Worm (Caenorhabditis elegans) whole organism, L2 larva: ENCODE results near the gene F32D8.1.

Experiments
- C34F6.9 ChIP-seq: fragments of 150-350 bp; optimal IDR thresholded peaks from 2 replicates; lab custom pipeline; 2014; ENCODE audit warnings: missing biosample characterization, missing genetic modification characterization
- F13H6.1 ChIP-seq: sonication (generic microtip); optimal IDR thresholded peaks from 2 replicates; lab custom pipeline; 2016; ENCODE audit warnings: missing genetic modification characterization, missing compliant biosample characterization
- Y55F3AM.14 ChIP-seq: fragments of 200-800 bp; sonication (Bioruptor generic); optimal IDR thresholded peaks from 2 replicates; lab custom pipeline; 2018; ENCODE audit warnings: mild to moderate bottlenecking, missing genetic modification characterization, missing compliant biosample characterization
- ZK546.5 ChIP-seq: sonication (generic microtip); optimal IDR thresholded peaks from 2 replicates; lab custom pipeline; 2017; ENCODE audit warnings: missing biosample characterization, missing genetic modification characterization
- alr-1 ChIP-seq: fragments of 150-350 bp; optimal IDR thresholded peaks from 2 replicates; lab custom pipeline; 2014; ENCODE audit warnings: missing biosample characterization, missing genetic modification characterization
- ama-1 ChIP-seq: fragments of 150-350 bp; optimal IDR thresholded peaks from 2 replicates; lab custom pipeline; 2018; ENCODE audit warnings: inconsistent platforms
- blmp-1 ChIP-seq: sonication (generic microtip); optimal IDR thresholded peaks from 2 replicates; lab custom pipeline; 2017; ENCODE audit warnings: missing genetic modification characterization, mild to moderate bottlenecking, missing compliant biosample characterization, antibody characterized with exemption, moderate library complexity; ENCODE audit not compliant: insufficient read depth
- ceh-16 ChIP-seq: fragments of 150-350 bp; optimal IDR thresholded peaks from 2 replicates; lab custom pipeline; 2014; ENCODE audit warnings: missing biosample characterization, missing genetic modification characterization
- ceh-82 ChIP-seq: fragments of 150-350 bp; optimal IDR thresholded peaks from 2 replicates; lab custom pipeline; 2014; ENCODE audit warnings: missing biosample characterization, missing genetic modification characterization
- crh-2 ChIP-seq: sonication (generic microtip); optimal IDR thresholded peaks from 2 replicates; lab custom pipeline; 2017; ENCODE audit warnings: missing biosample characterization, missing genetic modification characterization
- egl-27 ChIP-seq: sonication (generic microtip); optimal IDR thresholded peaks from 3 replicates; lab custom pipeline; 2017; ENCODE audit warnings: missing biosample characterization, missing genetic modification reagents, missing genetic modification characterization
- elt-3 ChIP-seq: sonication (generic microtip); optimal IDR thresholded peaks from 2 replicates; lab custom pipeline; 2017; ENCODE audit warnings: missing biosample characterization, missing genetic modification characterization
- fos-1 ChIP-seq: fragments of 150-350 bp; optimal IDR thresholded peaks from 2 replicates; lab custom pipeline; 2014; ENCODE audit warnings: missing biosample characterization, missing genetic modification characterization
- gmeb-1 ChIP-seq: fragments of 150-350 bp; optimal IDR thresholded peaks from 2 replicates; lab custom pipeline; 2014; ENCODE audit warnings: missing biosample characterization, missing genetic modification characterization
- lin-39 ChIP-seq: fragments of 150-350 bp; optimal IDR thresholded peaks from 2 replicates; lab custom pipeline; 2014; ENCODE audit warnings: missing biosample characterization, missing genetic modification reagents, missing genetic modification characterization
- lsy-2 ChIP-seq, 2 experiments: fragments of 150-350 bp in 1 of 2; sonication (generic microtip) in 1 of 2; optimal IDR thresholded peaks; 2 replicates each; lab custom pipeline; 2014 to 2017; ENCODE audit warnings: missing biosample characterization in 2 of 2, missing genetic modification characterization in 2 of 2
- mab-5 ChIP-seq: fragments of 150-350 bp; optimal IDR thresholded peaks from 2 replicates; lab custom pipeline; 2014; ENCODE audit warnings: missing biosample characterization, missing genetic modification characterization
- mbf-1 ChIP-seq: sonication (generic microtip); optimal IDR thresholded peaks from 2 replicates; lab custom pipeline; 2017; ENCODE audit warnings: missing biosample characterization, missing genetic modification characterization
- mdl-1 ChIP-seq, 2 experiments: fragments of 150-350 bp in 1 of 2; sonication (generic microtip) in 1 of 2; optimal IDR thresholded peaks; 2 replicates each; lab custom pipeline; 2017; ENCODE audit warnings: missing biosample characterization in 2 of 2, missing genetic modification characterization in 2 of 2
- nhr-10 ChIP-seq: sonication (generic microtip); optimal IDR thresholded peaks from 2 replicates; lab custom pipeline; 2017; ENCODE audit warnings: missing biosample characterization, missing genetic modification characterization
- nhr-12 ChIP-seq: fragments of 150-350 bp; optimal IDR thresholded peaks from 2 replicates; lab custom pipeline; 2014; ENCODE audit warnings: missing biosample characterization, missing genetic modification characterization
- nhr-129 ChIP-seq: fragments of 150-350 bp; optimal IDR thresholded peaks from 2 replicates; lab custom pipeline; 2014; ENCODE audit warnings: missing biosample characterization, missing genetic modification characterization
- nhr-21 ChIP-seq: fragments of 150-350 bp; optimal IDR thresholded peaks from 2 replicates; lab custom pipeline; 2014; ENCODE audit warnings: missing biosample characterization, missing genetic modification characterization
- nhr-23 ChIP-seq: fragments of 150-350 bp; optimal IDR thresholded peaks from 2 replicates; lab custom pipeline; 2014; ENCODE audit warnings: missing biosample characterization, missing genetic modification reagents, missing genetic modification characterization
- nhr-237 ChIP-seq: fragments of 150-350 bp; optimal IDR thresholded peaks from 2 replicates; lab custom pipeline; 2014; ENCODE audit warnings: missing biosample characterization, missing genetic modification characterization
- nhr-25 ChIP-seq: fragments of 150-350 bp; sonication (generic microtip); optimal IDR thresholded peaks from 3 replicates; lab custom pipeline; 2014; ENCODE audit warnings: missing biosample characterization, missing genetic modification characterization
- nhr-6 ChIP-seq: fragments of 150-350 bp; optimal IDR thresholded peaks from 2 replicates; lab custom pipeline; 2014; ENCODE audit warnings: missing biosample characterization, missing genetic modification characterization
- nhr-77 ChIP-seq: fragments of 150-350 bp; optimal IDR thresholded peaks from 2 replicates; lab custom pipeline; 2014; ENCODE audit warnings: missing biosample characterization, missing genetic modification characterization
- sem-4 ChIP-seq: fragments of 150-350 bp; optimal IDR thresholded peaks from 2 replicates; lab custom pipeline; 2014; ENCODE audit warnings: missing biosample characterization, missing genetic modification reagents, missing genetic modification characterization
- skn-1 ChIP-seq: sonication (generic microtip); optimal IDR thresholded peaks from 2 replicates; lab custom pipeline; 2017; ENCODE audit warnings: missing biosample characterization, missing genetic modification characterization
- sma-3 ChIP-seq: sonication (generic microtip); optimal IDR thresholded peaks from 2 replicates; lab custom pipeline; 2016; ENCODE audit warnings: missing genetic modification reagents, missing genetic modification characterization, missing compliant biosample characterization
- sma-9 ChIP-seq, 2 experiments: fragments of 150-350 bp in 1 of 2; sonication (generic microtip) in 1 of 2; optimal IDR thresholded peaks; 2 replicates each; lab custom pipeline; 2014 to 2016; ENCODE audit warnings: missing genetic modification characterization in 2 of 2, mild to moderate bottlenecking in 1 of 2, missing biosample characterization in 1 of 2, missing compliant biosample characterization in 1 of 2, missing genetic modification reagents in 1 of 2, moderate library complexity in 1 of 2
- unc-39 ChIP-seq: fragments of 150-350 bp; optimal IDR thresholded peaks from 2 replicates; lab custom pipeline; 2014; ENCODE audit warnings: missing biosample characterization, missing genetic modification characterization
- ztf-1 ChIP-seq: fragments of 200-800 bp; sonication (Bioruptor generic); conservative IDR thresholded peaks from 2 replicates; pipeline ENCODE4 v1.3.6; 2022; ENCODE audit warnings: missing genetic modification characterization, missing compliant biosample characterization
- ztf-11 ChIP-seq: sonication (generic microtip); optimal IDR thresholded peaks from 2 replicates; lab custom pipeline; 2017; ENCODE audit warnings: missing biosample characterization, missing genetic modification characterization
- ztf-4 ChIP-seq: fragments of 150-350 bp; optimal IDR thresholded peaks from 2 replicates; lab custom pipeline; 2014; ENCODE audit warnings: missing biosample characterization, missing genetic modification characterization

The F32D8.1 gene

ce11 chrV:10859048-10859637 is 21.5 kb upstream of the F32D8.1 start:
- no peak for TF ChIP-seq nhr-237 (tag; lab: Kevin White, UChicago)
- no peak for TF ChIP-seq lin-39 (tag; lab: Kevin White, UChicago)
- TF ChIP-seq F13H6.1 (tag; lab: Kevin White, UChicago) = peak; percentile 18
- TF ChIP-seq egl-27 (tag; lab: Kevin White, UChicago) = no peak
- no peak for TF ChIP-seq elt-3 (tag; lab: Kevin White, UChicago)
- TF ChIP-seq sma-9 (GFP tag; optimal IDR thresholded peaks at IDR 0.05; lab: Kevin White, UChicago) = no peak
- no peak for TF ChIP-seq sma-9 (tag; optimal IDR thresholded peaks at IDR 0.05; lab: Kevin White, UChicago)
- TF ChIP-seq nhr-129 = peak; percentile 47
- TF ChIP-seq alr-1 = no peak
- TF ChIP-seq skn-1 (tag; lab: Kevin White, UChicago) = no peak
- no peak for TF ChIP-seq C34F6.9 (tag; lab: Kevin White, UChicago)
- no peak for TF ChIP-seq ceh-82 (tag; lab: Kevin White, UChicago)
- peak; percentile 56 for TF ChIP-seq nhr-25
- TF ChIP-seq, all 48 proteins: peak for 3

DNA sequence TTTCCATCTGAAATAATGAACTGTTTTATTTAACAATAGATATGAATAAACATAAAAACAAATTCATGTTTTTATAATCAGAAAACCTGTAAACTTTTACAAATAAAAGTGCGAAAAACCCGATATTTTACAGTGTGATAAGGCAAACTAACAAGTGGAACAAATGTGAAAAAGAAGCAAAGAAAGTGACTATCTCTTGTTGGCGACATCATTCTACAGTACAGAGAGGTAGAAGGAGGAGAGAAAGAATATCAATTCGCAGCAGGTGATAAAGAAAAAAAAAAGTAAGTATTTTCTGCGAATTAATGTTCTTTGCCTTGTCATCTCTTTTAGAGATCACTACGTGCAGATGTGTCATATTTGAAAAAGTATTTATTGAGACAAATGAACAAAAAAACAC is 20.9 kb upstream of the F32D8.1 start:
- TF ChIP-seq egl-27 (tag; lab: Kevin White, UChicago) (no peak), skn-1 (tag; lab: Kevin White, UChicago) (no peak), lin-39 (tag; lab: Kevin White, UChicago) (no peak), crh-2 (tag; lab: Kevin White, UChicago) (no peak), nhr-129 (no peak), sma-3 (GFP tag; lab: Kevin White, UChicago) (peak; percentile 17), F13H6.1 (tag; lab: Kevin White, UChicago) (peak; percentile 11), nhr-21 (no peak), nhr-12 (tag; lab: Kevin White, UChicago) (no peak), ztf-1 (GFP tag; lab: Robert Waterston, UW) (no peak), elt-3 (tag; lab: Kevin White, UChicago) (no peak), nhr-10 (no peak), ZK546.5 (tag; lab: Kevin White, UChicago) (no peak), ztf-4 (no peak), sma-9 (GFP tag; optimal IDR thresholded peaks at IDR 0.05; lab: Kevin White, UChicago) (peak; percentile 77), sma-9 (tag; optimal IDR thresholded peaks at IDR 0.05; lab: Kevin White, UChicago) (no peak), unc-39 (tag; lab: Kevin White, UChicago) (no peak), mab-5 (tag; lab: Kevin White, UChicago) (no peak), mbf-1 (tag; lab: Kevin White, UChicago) (no peak), ztf-11 (tag; lab: Kevin White, UChicago) (no peak), nhr-6 (tag; lab: Kevin White, UChicago) (no peak), nhr-77 (tag; lab: Kevin White, UChicago) (no peak), ceh-82 (tag; lab: Kevin White, UChicago) (no peak), sem-4 (no peak), C34F6.9 (tag; lab: Kevin White, UChicago) (peak; percentile 3), blmp-1 (tag; lab: Kevin White, UChicago) (peak; percentile 44), gmeb-1 (peak; percentile 24), mdl-1 (tag; optimal IDR thresholded peaks at IDR 0.05; lab: Kevin White, UChicago) (no peak), nhr-237 (tag; lab: Kevin White, UChicago) (no peak), Y55F3AM.14 (GFP tag; lab: Kevin White, UChicago) (peak; percentile 66), alr-1 (no peak), ama-1 (lab: Kevin White, UChicago) (no peak), nhr-25 (peak; percentile 18), lsy-2 (tag; optimal IDR thresholded peaks at IDR 0.05; lab: Kevin White, UChicago) (no peak), fos-1 (tag; lab: Kevin White, UChicago) (peak; percentile 94)
- TF ChIP-seq, all 48 proteins: peak for 9

DNA sequence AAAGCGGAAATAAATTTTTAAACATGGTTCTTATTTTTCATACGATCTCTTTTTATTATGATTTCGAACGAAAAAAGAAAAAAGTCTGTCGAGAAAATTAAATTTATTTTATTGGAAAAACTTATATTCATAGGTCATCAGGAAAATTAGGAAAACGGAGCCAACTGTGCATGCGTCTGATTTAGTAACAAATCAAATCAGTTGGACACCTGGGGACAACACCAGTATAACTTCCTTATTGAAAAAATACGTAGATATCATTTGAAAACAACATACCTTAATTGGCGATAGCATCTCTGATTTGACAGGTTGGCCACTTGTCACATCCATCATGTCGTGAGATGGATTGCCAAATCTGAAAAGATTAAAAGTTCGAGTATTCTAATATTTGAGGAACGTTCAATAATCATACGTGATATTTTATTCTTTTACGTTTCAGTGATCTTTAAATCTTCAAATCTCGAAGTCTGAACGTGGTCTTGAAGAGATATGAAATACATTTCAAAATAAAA is 20.1 kb upstream of the F32D8.1 start:
- no peak for TF ChIP-seq sma-3 (GFP tag; lab: Kevin White, UChicago)
- no peak for TF ChIP-seq crh-2 (tag; lab: Kevin White, UChicago)
- TF ChIP-seq nhr-12 (tag; lab: Kevin White, UChicago) = no peak
- peak; percentile 41 for TF ChIP-seq egl-27 (tag; lab: Kevin White, UChicago)
- no peak for TF ChIP-seq lsy-2 (tag; optimal IDR thresholded peaks at IDR 0.05; lab: Kevin White, UChicago)
- peak; percentile 17 for TF ChIP-seq nhr-25
- peak; percentile 72 for TF ChIP-seq sma-9 (GFP tag; optimal IDR thresholded peaks at IDR 0.05; lab: Kevin White, UChicago)
- TF ChIP-seq sma-9 (tag; optimal IDR thresholded peaks at IDR 0.05; lab: Kevin White, UChicago) = no peak
- no peak for TF ChIP-seq sem-4
- peak; percentile 52 for TF ChIP-seq ceh-16 (tag; lab: Kevin White, UChicago)
- TF ChIP-seq blmp-1 (tag; lab: Kevin White, UChicago) = peak; percentile 18
- TF ChIP-seq nhr-23 (tag; lab: Kevin White, UChicago) = no peak
